Worm (Caenorhabditis elegans) whole organism, late embryonic: Measurements from ENCODE around the gene F10E9.10.

ENCODE experiments used
- C08G9.2 ChIP-seq: sonication (generic microtip); optimal IDR thresholded peaks from 2 replicates; lab custom pipeline; 2016; ENCODE audit warnings: mild to moderate bottlenecking, missing genetic modification characterization, moderate library complexity, missing compliant biosample characterization
- C38D4.7 ChIP-seq: fragments of 200-800 bp; sonication (Bioruptor generic); optimal IDR thresholded peaks from 2 replicates; lab custom pipeline; 2018; ENCODE audit warnings: mild to moderate bottlenecking, missing genetic modification characterization, moderate library complexity, missing compliant biosample characterization
- K02D7.2 ChIP-seq: sonication (generic microtip); optimal IDR thresholded peaks from 2 replicates; lab custom pipeline; 2017; ENCODE audit warnings: mild to moderate bottlenecking, missing genetic modification characterization, missing compliant biosample characterization
- T23F11.4 ChIP-seq: fragments of 200-800 bp; sonication (Bioruptor generic); optimal IDR thresholded peaks from 2 replicates; lab custom pipeline; 2018; ENCODE audit warnings: mild to moderate bottlenecking, missing genetic modification characterization, missing compliant biosample characterization
- Y22D7AL.16 ChIP-seq: sonication (generic microtip); optimal IDR thresholded peaks from 2 replicates; lab custom pipeline; 2016; ENCODE audit warnings: missing genetic modification characterization, missing compliant biosample characterization
- ahr-1 ChIP-seq: sonication (generic microtip); optimal IDR thresholded peaks from 2 replicates; lab custom pipeline; 2016; ENCODE audit warnings: missing genetic modification characterization, missing compliant biosample characterization
- ama-1 ChIP-seq: fragments of 150-350 bp; optimal IDR thresholded peaks from 2 replicates; lab custom pipeline; 2014
- ceh-18 ChIP-seq: sonication (generic microtip); optimal IDR thresholded peaks from 2 replicates; lab custom pipeline; 2016; ENCODE audit warnings: missing genetic modification characterization, missing compliant biosample characterization
- ceh-19 ChIP-seq: fragments of 200-800 bp; sonication (Bioruptor generic); optimal IDR thresholded peaks from 2 replicates; lab custom pipeline; 2018; ENCODE audit warnings: mild to moderate bottlenecking, missing genetic modification characterization, missing compliant biosample characterization
- ceh-2 ChIP-seq: sonication (generic microtip); optimal IDR thresholded peaks from 2 replicates; lab custom pipeline; 2016; ENCODE audit warnings: missing genotype, missing genetic modification characterization, missing compliant biosample characterization
- ceh-22 ChIP-seq: sonication (generic microtip); optimal IDR thresholded peaks from 2 replicates; lab custom pipeline; 2017; ENCODE audit warnings: missing biosample characterization, missing genetic modification characterization
- ceh-24 ChIP-seq: sonication (generic microtip); optimal IDR thresholded peaks from 2 replicates; lab custom pipeline; 2016; ENCODE audit warnings: mild to moderate bottlenecking, missing genetic modification characterization, missing compliant biosample characterization
- ceh-30 ChIP-seq: fragments of 150-350 bp; optimal IDR thresholded peaks from 2 replicates; lab custom pipeline; 2014; ENCODE audit warnings: missing biosample characterization, missing genetic modification characterization
- ceh-31 ChIP-seq: sonication (generic microtip); optimal IDR thresholded peaks from 2 replicates; lab custom pipeline; 2016; ENCODE audit warnings: missing genetic modification characterization, missing compliant biosample characterization
- ceh-34 ChIP-seq: sonication (generic microtip); optimal IDR thresholded peaks from 2 replicates; lab custom pipeline; 2016; ENCODE audit warnings: mild to moderate bottlenecking, missing genetic modification characterization, missing compliant biosample characterization
- ceh-45 ChIP-seq: fragments of 200-800 bp; sonication (Bioruptor generic); IDR thresholded peaks from 2 replicates; pipeline ENCODE4 v1.3.6; 2022; ENCODE audit warnings: missing genetic modification reagents, missing genetic modification characterization, missing compliant biosample characterization
- ceh-48 ChIP-seq: sonication (generic microtip); optimal IDR thresholded peaks from 2 replicates; lab custom pipeline; 2016; ENCODE audit warnings: missing genetic modification characterization, inconsistent platforms, missing compliant biosample characterization
- ceh-6 ChIP-seq: fragments of 200-800 bp; sonication (Bioruptor generic); optimal IDR thresholded peaks from 2 replicates; lab custom pipeline; 2018; ENCODE audit warnings: mild to moderate bottlenecking, missing genetic modification characterization, missing compliant biosample characterization
- ceh-9 ChIP-seq: sonication (generic microtip); optimal IDR thresholded peaks from 2 replicates; lab custom pipeline; 2016; ENCODE audit warnings: mild to moderate bottlenecking, missing genetic modification characterization, inconsistent platforms, missing compliant biosample characterization
- dmd-4 ChIP-seq: sonication (generic microtip); optimal IDR thresholded peaks from 2 replicates; lab custom pipeline; 2016; ENCODE audit warnings: borderline replicate concordance, missing genetic modification characterization, missing compliant biosample characterization
- dve-1 ChIP-seq: sonication (generic microtip); optimal IDR thresholded peaks from 2 replicates; lab custom pipeline; 2017; ENCODE audit warnings: antibody characterized with exemption, mild to moderate bottlenecking, missing genetic modification characterization, missing compliant biosample characterization
- ets-4 ChIP-seq: sonication (generic microtip); optimal IDR thresholded peaks from 2 replicates; lab custom pipeline; 2016; ENCODE audit warnings: missing genetic modification characterization, missing compliant biosample characterization
- eyg-1 ChIP-seq: sonication (generic microtip); optimal IDR thresholded peaks from 2 replicates; lab custom pipeline; 2016; ENCODE audit warnings: missing genotype, missing genetic modification characterization, missing compliant biosample characterization
- fax-1 ChIP-seq: sonication (generic microtip); optimal IDR thresholded peaks from 2 replicates; lab custom pipeline; 2016; ENCODE audit warnings: missing genotype, missing genetic modification characterization, missing compliant biosample characterization
- fkh-10 ChIP-seq: fragments of 150-350 bp; optimal IDR thresholded peaks from 2 replicates; lab custom pipeline; 2014; ENCODE audit warnings: missing biosample characterization, missing genetic modification reagents, missing genetic modification characterization
- fkh-6 ChIP-seq: sonication (generic microtip); optimal IDR thresholded peaks from 2 replicates; lab custom pipeline; 2016; ENCODE audit warnings: missing genetic modification characterization, missing compliant biosample characterization
- hlh-13 ChIP-seq: fragments of 200-800 bp; sonication (Bioruptor generic); optimal IDR thresholded peaks from 2 replicates; lab custom pipeline; 2018; ENCODE audit warnings: mild to moderate bottlenecking, missing genetic modification characterization, missing compliant biosample characterization
- hlh-15 ChIP-seq: sonication (generic microtip); optimal IDR thresholded peaks from 2 replicates; lab custom pipeline; 2016; ENCODE audit warnings: missing genetic modification characterization, missing compliant biosample characterization
- hlh-30 ChIP-seq: sonication (generic microtip); optimal IDR thresholded peaks from 2 replicates; lab custom pipeline; 2017; ENCODE audit warnings: antibody characterized with exemption, missing genetic modification characterization, missing compliant biosample characterization; ENCODE audit not compliant: insufficient read depth
- hlh-6 ChIP-seq: sonication (generic microtip); optimal IDR thresholded peaks from 2 replicates; lab custom pipeline; 2016; ENCODE audit warnings: missing genotype, missing genetic modification characterization, missing compliant biosample characterization
- hlh-8 ChIP-seq: sonication (generic microtip); optimal IDR thresholded peaks from 2 replicates; lab custom pipeline; 2016; ENCODE audit warnings: missing genotype, missing genetic modification characterization, missing compliant biosample characterization
- lim-6 ChIP-seq: sonication (generic microtip); optimal IDR thresholded peaks from 2 replicates; lab custom pipeline; 2016; ENCODE audit warnings: missing genetic modification characterization, missing compliant biosample characterization
- mec-3 ChIP-seq: sonication (generic microtip); optimal IDR thresholded peaks from 2 replicates; lab custom pipeline; 2016; ENCODE audit warnings: borderline replicate concordance, missing genetic modification characterization, missing compliant biosample characterization
- nhr-232 ChIP-seq: sonication (generic microtip); optimal IDR thresholded peaks from 2 replicates; lab custom pipeline; 2016; ENCODE audit warnings: missing genetic modification characterization, missing compliant biosample characterization
- odd-2 ChIP-seq: sonication (generic microtip); optimal IDR thresholded peaks from 2 replicates; lab custom pipeline; 2017; ENCODE audit warnings: antibody characterized with exemption, mild to moderate bottlenecking, missing genetic modification characterization, missing compliant biosample characterization
- pag-3 ChIP-seq: sonication (generic microtip); optimal IDR thresholded peaks from 2 replicates; lab custom pipeline; 2016; ENCODE audit warnings: missing compliant biosample characterization, missing genetic modification characterization, borderline replicate concordance
- pat-9 ChIP-seq: fragments of 200-800 bp; sonication (Bioruptor generic); optimal IDR thresholded peaks from 2 replicates; lab custom pipeline; 2018; ENCODE audit warnings: mild to moderate bottlenecking, missing genetic modification characterization, moderate library complexity, missing compliant biosample characterization
- pha-2 ChIP-seq: sonication (generic microtip); optimal IDR thresholded peaks from 2 replicates; lab custom pipeline; 2017; ENCODE audit warnings: mild to moderate bottlenecking, missing genetic modification characterization, missing compliant biosample characterization
- pha-4 ChIP-seq: fragments of 150-350 bp; optimal IDR thresholded peaks from 2 replicates; lab custom pipeline; 2018; ENCODE audit warnings: missing biosample characterization, missing genetic modification reagents, missing genetic modification characterization
- pqm-1 ChIP-seq: sonication (generic microtip); optimal IDR thresholded peaks from 2 replicates; lab custom pipeline; 2016; ENCODE audit warnings: missing genetic modification characterization, missing compliant biosample characterization
- pros-1 ChIP-seq: fragments of 150-350 bp; optimal IDR thresholded peaks from 2 replicates; lab custom pipeline; 2014; ENCODE audit warnings: missing biosample characterization, missing genetic modification reagents, missing genetic modification characterization
- ref-2 ChIP-seq: sonication (generic microtip); optimal IDR thresholded peaks from 2 replicates; lab custom pipeline; 2016; ENCODE audit warnings: missing genetic modification characterization, missing compliant biosample characterization
- rnt-1 ChIP-seq: sonication (generic microtip); optimal IDR thresholded peaks from 2 replicates; lab custom pipeline; 2016; ENCODE audit warnings: missing genetic modification characterization, missing compliant biosample characterization
- sdc-2 ChIP-seq: sonication (generic microtip); optimal IDR thresholded peaks from 2 replicates; lab custom pipeline; 2016; ENCODE audit warnings: missing genotype, missing genetic modification characterization, missing compliant biosample characterization
- sox-2 ChIP-seq: fragments of 200-800 bp; sonication (Bioruptor generic); IDR thresholded peaks from 2 replicates; pipeline ENCODE4 v1.3.6; 2022; ENCODE audit warnings: missing genetic modification reagents, missing genetic modification characterization, missing compliant biosample characterization
- sox-4 ChIP-seq: sonication (generic microtip); optimal IDR thresholded peaks from 2 replicates; lab custom pipeline; 2017; ENCODE audit warnings: mild to moderate bottlenecking, missing genetic modification characterization, inconsistent platforms, missing compliant biosample characterization
- syd-9 ChIP-seq: sonication (generic microtip); optimal IDR thresholded peaks from 2 replicates; lab custom pipeline; 2016; ENCODE audit warnings: mild to moderate bottlenecking, missing genetic modification characterization, moderate library complexity, missing compliant biosample characterization
- tbx-2 ChIP-seq: sonication (generic microtip); optimal IDR thresholded peaks from 2 replicates; lab custom pipeline; 2016; ENCODE audit warnings: missing genetic modification characterization, missing compliant biosample characterization
- tbx-7 ChIP-seq: sonication (generic microtip); optimal IDR thresholded peaks from 2 replicates; lab custom pipeline; 2016; ENCODE audit warnings: missing genotype, missing genetic modification characterization, missing compliant biosample characterization
- ttx-3 ChIP-seq: sonication (generic microtip); optimal IDR thresholded peaks from 2 replicates; lab custom pipeline; 2016; ENCODE audit warnings: missing genetic modification reagents, missing genetic modification characterization, missing compliant biosample characterization
- unc-3 ChIP-seq, 2 experiments: fragments of 200-800 bp in 1 of 2; sonication (Bioruptor generic) in 1 of 2; sonication (generic microtip) in 1 of 2; conservative IDR thresholded peaks in 1 of 2; optimal IDR thresholded peaks in 1 of 2; 2 replicates each; pipeline versions ENCODE4 v1.3.6 to Lab custom; 2016 to 2022; ENCODE audit warnings: missing compliant biosample characterization in 2 of 2, missing genetic modification characterization in 2 of 2, missing genetic modification reagents in 1 of 2
- zip-5 ChIP-seq: sonication (generic microtip); optimal IDR thresholded peaks from 2 replicates; lab custom pipeline; 2016; ENCODE audit warnings: missing genetic modification characterization, missing compliant biosample characterization
- ztf-16 ChIP-seq: sonication (generic microtip); optimal IDR thresholded peaks from 2 replicates; lab custom pipeline; 2017; ENCODE audit warnings: missing genetic modification characterization, missing compliant biosample characterization

The F10E9.10 gene

ce11 chrIII:8319100-8319499, 983 bp downstream of the F10E9.10 start, which contains the start of gene F10E9.11:
F10E9.11 (minus strand) TSS chrIII:8319260.
- TF ChIP-seq ceh-18 (tag; lab: Kevin White, UChicago) (peak; percentile 50), fax-1 (tag; lab: Kevin White, UChicago) (peak; percentile 62), hlh-13 (GFP tag; lab: Kevin White, UChicago) (no peak), fkh-6 (tag; lab: Kevin White, UChicago) (peak; percentile 56), pqm-1 (peak; percentile 48), syd-9 (tag; lab: Kevin White, UChicago) (no peak), lim-6 (tag; lab: Kevin White, UChicago) (peak; percentile 79), tbx-2 (tag; lab: Kevin White, UChicago) (peak; percentile 93), dmd-4 (tag; lab: Kevin White, UChicago) (peak; percentile 73), K02D7.2 (tag; lab: Kevin White, UChicago) (no peak), pros-1 (no peak), ceh-24 (tag; lab: Kevin White, UChicago) (no peak), hlh-6 (tag; lab: Kevin White, UChicago) (peak; percentile 34), ceh-31 (tag; lab: Kevin White, UChicago) (peak; percentile 99), ref-2 (tag; lab: Kevin White, UChicago) (peak; percentile 100), odd-2 (tag; lab: Kevin White, UChicago) (no peak), sdc-2 (peak; percentile 53), dve-1 (tag; lab: Kevin White, UChicago) (no peak), nhr-232 (tag; lab: Kevin White, UChicago) (no peak), ahr-1 (tag; lab: Kevin White, UChicago) (peak; percentile 53), zip-5 (tag; lab: Kevin White, UChicago) (peak; percentile 86), mec-3 (tag; lab: Kevin White, UChicago) (peak; percentile 76), ceh-34 (tag; lab: Kevin White, UChicago) (peak; percentile 73), ceh-22 (no peak), pag-3 (tag; lab: Kevin White, UChicago) (no peak), fkh-10 (GFP tag; lab: Kevin White, UChicago) (no peak), ets-4 (tag; lab: Kevin White, UChicago) (peak; percentile 94), unc-3 (GFP tag; conservative IDR thresholded peaks at IDR 0.05; lab: Robert Waterston, UW) (peak; percentile 41; the same call in 1 of the 2 replicates), unc-3 (tag; optimal IDR thresholded peaks at IDR 0.05; lab: Kevin White, UChicago) (peak; percentile 33), eyg-1 (tag; lab: Kevin White, UChicago) (peak; percentile 16), ceh-19 (GFP tag; lab: Kevin White, UChicago) (no peak), rnt-1 (tag; lab: Kevin White, UChicago) (peak; percentile 84), pat-9 (tag; lab: Kevin White, UChicago) (no peak), sox-2 (no peak), ceh-30 (tag; lab: Kevin White, UChicago) (no peak), tbx-7 (tag; lab: Kevin White, UChicago) (peak; percentile 93), ceh-9 (no peak), hlh-15 (tag; lab: Kevin White, UChicago) (no peak), hlh-8 (tag; lab: Kevin White, UChicago) (peak; percentile 86), ceh-48 (tag; lab: Kevin White, UChicago) (no peak), C08G9.2 (tag; lab: Kevin White, UChicago) (peak; percentile 96), T23F11.4 (GFP tag; lab: Kevin White, UChicago) (no peak), Y22D7AL.16 (tag; lab: Kevin White, UChicago) (no peak), ceh-2 (tag; lab: Kevin White, UChicago) (peak; percentile 97), pha-2 (tag; lab: Kevin White, UChicago) (peak; percentile 37), ceh-45 (GFP tag; lab: Robert Waterston, UW) (no peak), ztf-16 (peak; percentile 39), sox-4 (no peak), ceh-6 (GFP tag; lab: Kevin White, UChicago) (peak; percentile 8), ama-1 (lab: Kevin White, UChicago) (no peak), hlh-30 (tag; lab: Kevin White, UChicago) (peak; percentile 13), ttx-3 (tag; lab: Kevin White, UChicago) (peak; percentile 43), pha-4 (tag; lab: Kevin White, UChicago) (no peak), C38D4.7 (GFP tag; lab: Kevin White, UChicago) (no peak)
